6 worm cellular contexts compared by ENCODE assay signal in the genomic region with DNA sequence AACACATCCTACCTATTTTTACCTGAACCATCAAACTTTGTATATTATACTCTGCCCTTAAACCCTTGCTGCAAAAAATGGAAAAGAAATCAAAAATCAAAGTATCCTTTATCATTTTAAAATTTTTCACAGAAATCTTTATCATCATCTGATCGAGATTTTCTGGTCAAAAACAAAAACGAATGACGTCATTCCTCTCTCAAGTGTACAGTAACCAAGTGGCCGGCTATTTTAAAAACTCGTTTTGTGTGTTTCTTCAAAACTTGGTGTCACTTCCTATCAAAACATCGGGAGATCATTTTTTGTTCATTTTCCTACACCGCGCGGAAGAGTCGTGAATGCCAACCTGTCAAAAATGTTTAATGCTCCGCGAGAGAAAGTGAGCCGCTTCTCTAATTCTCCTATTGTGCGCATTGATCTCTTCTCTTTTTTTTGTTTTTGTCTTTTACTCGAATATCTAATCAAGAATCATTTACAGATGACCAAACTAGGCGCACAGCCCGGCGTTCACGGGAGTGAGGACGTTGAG.
TF ChIP-seq lines count a peak whose summit lies in the region.

TSS of gene brp-1 (plus strand) at position 479 of the 529 bp plus-strand sequence.

TF ChIP-seq in whole organism, L1 larva, 84 proteins besides CTCF, POLR2A, EP300 and RAD21 (continues in another document):
- TF ChIP-seq mdl-1 (tag; optimal IDR thresholded peaks at IDR 0.05; lab: Kevin White, UChicago) (peak in 1 of 2 experiments; percentile 27), xbp-1 (tag; optimal IDR thresholded peaks at IDR 0.05; lab: Kevin White, UChicago) (peak; percentile 9), C04F5.9 (tag; optimal IDR thresholded peaks at IDR 0.05; lab: Kevin White, UChicago) (no peak), pax-3 (tag; optimal IDR thresholded peaks at IDR 0.05; lab: Kevin White, UChicago) (no peak), nhr-20 (tag; optimal IDR thresholded peaks at IDR 0.05; lab: Kevin White, UChicago) (peak; percentile 57), snu-23 (GFP tag; optimal IDR thresholded peaks at IDR 0.05; lab: Kevin White, UChicago) (peak; percentile 42), mep-1 (tag; optimal IDR thresholded peaks at IDR 0.05; lab: Kevin White, UChicago) (no peak), isw-1 (GFP tag; IDR thresholded peaks at IDR 0.05; lab: Robert Waterston, UW) (no peak), pqm-1 (tag; optimal IDR thresholded peaks at IDR 0.05; lab: Kevin White, UChicago) (no peak), hlh-17 (GFP tag; optimal IDR thresholded peaks at IDR 0.05; lab: Kevin White, UChicago; ENCODE audit: borderline replicate concordance) (no peak), skn-1 (tag; optimal IDR thresholded peaks at IDR 0.05; lab: Kevin White, UChicago) (peak; percentile 28), lin-35 (GFP tag; optimal IDR thresholded peaks at IDR 0.05; lab: Kevin White, UChicago) (peak in 1 of 2 experiments; percentile 58), aly-2 (tag; optimal IDR thresholded peaks at IDR 0.05; lab: Kevin White, UChicago) (no peak), nhr-90 (tag; optimal IDR thresholded peaks at IDR 0.05; lab: Kevin White, UChicago; ENCODE audit: poor library complexity) (peak; percentile 20)

TF ChIP-seq in whole organism, L2 larva, 48 proteins besides CTCF, POLR2A, EP300 and RAD21:
- TF ChIP-seq ztf-11 (tag; optimal IDR thresholded peaks at IDR 0.05; lab: Kevin White, UChicago) = no peak
- TF ChIP-seq sma-3 (GFP tag; optimal IDR thresholded peaks at IDR 0.05; lab: Kevin White, UChicago) = peak; percentile 14
- TF ChIP-seq lsy-2 (tag; optimal IDR thresholded peaks at IDR 0.05; lab: Kevin White, UChicago) = peak in 1 of 2 experiments; percentile 26
- TF ChIP-seq nhr-25 (tag; optimal IDR thresholded peaks at IDR 0.05; lab: Kevin White, UChicago) = peak; percentile 2
- no peak for TF ChIP-seq Y55F3AM.14 (GFP tag; optimal IDR thresholded peaks at IDR 0.05; lab: Kevin White, UChicago)
- TF ChIP-seq blmp-1 (tag; optimal IDR thresholded peaks at IDR 0.05; lab: Kevin White, UChicago; ENCODE audit: insufficient read depth) = peak; percentile 12
- TF ChIP-seq nhr-129 (tag; optimal IDR thresholded peaks at IDR 0.05; lab: Kevin White, UChicago) = peak; percentile 0
- TF ChIP-seq gmeb-1 (tag; optimal IDR thresholded peaks at IDR 0.05; lab: Kevin White, UChicago) = peak; percentile 17
TF ChIP-seq in whole organism, L2 larva: peak in this region for 6.

TF ChIP-seq in whole organism, L3 larva, 47 proteins besides CTCF, POLR2A, EP300 and RAD21:
- TF ChIP-seq ceh-16 (tag; optimal IDR thresholded peaks at IDR 0.05; lab: Kevin White, UChicago) = no peak
- TF ChIP-seq nhr-23 (tag; optimal IDR thresholded peaks at IDR 0.05; lab: Kevin White, UChicago) = peak; percentile 21
- TF ChIP-seq ztf-11 (tag; optimal IDR thresholded peaks at IDR 0.05; lab: Kevin White, UChicago) = no peak
- TF ChIP-seq nhr-43 (tag; optimal IDR thresholded peaks at IDR 0.05; lab: Kevin White, UChicago; ENCODE audit: poor library complexity, severe bottlenecking) = peak; percentile 67
- TF ChIP-seq ama-1 (optimal IDR thresholded peaks at IDR 0.05; lab: Kevin White, UChicago) = peak; percentile 32
- no peak for TF ChIP-seq jun-1 (tag; optimal IDR thresholded peaks at IDR 0.05; lab: Kevin White, UChicago)

TF ChIP-seq in whole organism, L4 larva, 104 proteins besides CTCF, POLR2A, EP300 and RAD21 (continues in another document):
- TF ChIP-seq gei-8 (GFP tag; optimal IDR thresholded peaks at IDR 0.05; lab: Kevin White, UChicago) (no peak), hif-1 (tag; optimal IDR thresholded peaks at IDR 0.05; lab: Kevin White, UChicago) (no peak), hmg-1.1 (GFP tag; IDR thresholded peaks at IDR 0.05; lab: Robert Waterston, UW) (no peak), spr-1 (tag; optimal IDR thresholded peaks at IDR 0.05; lab: Kevin White, UChicago) (no peak), aha-1 (tag; lab: Kevin White, UChicago) (peak; percentile 18), nhr-42 (GFP tag; IDR thresholded peaks at IDR 0.05; lab: Robert Waterston, UW) (no peak), mdt-29 (GFP tag; IDR thresholded peaks at IDR 0.05; lab: Robert Waterston, UW) (no peak), madf-9 (GFP tag; conservative IDR thresholded peaks at IDR 0.05; lab: Robert Waterston, UW) (peak; percentile 3; the same call in 1 of the 2 replicates), nhr-111 (GFP tag; optimal IDR thresholded peaks at IDR 0.05; lab: Kevin White, UChicago) (no peak), ceh-32 (tag; optimal IDR thresholded peaks at IDR 0.05; lab: Kevin White, UChicago; ENCODE audit: poor library complexity) (no peak), dmd-6 (GFP tag; IDR thresholded peaks at IDR 0.05; lab: Robert Waterston, UW) (0 out of 2 replicates have a peak, but pooled peaks have one; percentile 19), ces-1 (GFP tag; optimal IDR thresholded peaks at IDR 0.05; lab: Kevin White, UChicago) (no peak), nhr-48 (tag; optimal IDR thresholded peaks at IDR 0.05; lab: Kevin White, UChicago) (no peak), unc-62 (GFP tag; optimal IDR thresholded peaks at IDR 0.05 in 1 of 2; lab: Kevin White, UChicago) (peak in 1 of 2 experiments; percentile 70), unc-62 (tag; optimal IDR thresholded peaks at IDR 0.05; lab: Kevin White, UChicago) (no peak), hlh-30 (tag; optimal IDR thresholded peaks at IDR 0.05; lab: Kevin White, UChicago; ENCODE audit: insufficient read depth) (no peak), zag-1 (tag; optimal IDR thresholded peaks at IDR 0.05; lab: Kevin White, UChicago) (no peak), tra-1 (GFP tag; IDR thresholded peaks at IDR 0.05; lab: Robert Waterston, UW) (no peak), lsy-2 (tag; optimal IDR thresholded peaks at IDR 0.05; lab: Kevin White, UChicago) (no peak), lin-39 (tag; optimal IDR thresholded peaks at IDR 0.05; lab: Kevin White, UChicago) (no peak)

TF ChIP-seq in whole organism, mixed stage, embryonic, 35 proteins besides CTCF, POLR2A, EP300 and RAD21:
- TF ChIP-seq zip-8 (tag; optimal IDR thresholded peaks at IDR 0.05; lab: Kevin White, UChicago) = peak; percentile 56
- TF ChIP-seq lsy-2 (tag; optimal IDR thresholded peaks at IDR 0.05; lab: Kevin White, UChicago) = no peak

TF ChIP-seq in whole organism, young adult, 124 proteins besides CTCF, POLR2A, EP300 and RAD21:
- TF ChIP-seq ama-1 (optimal IDR thresholded peaks at IDR 0.05; lab: Kevin White, UChicago) (peak; percentile 9), ama-1 (GFP tag; optimal IDR thresholded peaks at IDR 0.05; lab: Kevin White, UChicago) (no peak), F39B2.1 (GFP tag; IDR thresholded peaks at IDR 0.05; lab: Robert Waterston, UW) (no peak), aptf-2 (GFP tag; conservative IDR thresholded peaks at IDR 0.05; lab: Robert Waterston, UW) (no peak), atf-7 (tag; optimal IDR thresholded peaks at IDR 0.05; lab: Kevin White, UChicago) (peak; percentile 76), tlf-1 (GFP tag; optimal IDR thresholded peaks at IDR 0.05; lab: Kevin White, UChicago) (no peak), xnd-1 (tag; optimal IDR thresholded peaks at IDR 0.05; lab: Kevin White, UChicago) (no peak), ztf-25 (GFP tag; IDR thresholded peaks at IDR 0.05; lab: Robert Waterston, UW) (no peak), lsl-1 (GFP tag; optimal IDR thresholded peaks at IDR 0.05; lab: Kevin White, UChicago) (no peak), bed-2 (GFP tag; IDR thresholded peaks at IDR 0.05; lab: Robert Waterston, UW) (no peak)
